Worm (Caenorhabditis elegans) whole organism, early embryonic: ENCODE results near the gene snfc-5.

Experiments used
- B0310.2 ChIP-seq: sonication (generic microtip); optimal IDR thresholded peaks from 2 replicates; lab custom pipeline; 2016; ENCODE audit warnings: mild to moderate bottlenecking, missing genetic modification characterization, missing compliant biosample characterization
- aly-1 ChIP-seq: sonication (generic microtip); optimal IDR thresholded peaks from 2 replicates; lab custom pipeline; 2016; ENCODE audit warnings: missing genetic modification characterization, missing compliant biosample characterization
- ceh-13 ChIP-seq: fragments of 200-800 bp; sonication (Bioruptor generic); optimal IDR thresholded peaks from 2 replicates; lab custom pipeline; 2018; ENCODE audit warnings: mild to moderate bottlenecking, missing genetic modification characterization, missing compliant biosample characterization
- ceh-36 ChIP-seq: sonication (generic microtip); optimal IDR thresholded peaks from 2 replicates; lab custom pipeline; 2016; ENCODE audit warnings: missing genetic modification characterization, inconsistent platforms, missing compliant biosample characterization
- ets-7 ChIP-seq: sonication (generic microtip); optimal IDR thresholded peaks from 2 replicates; lab custom pipeline; 2016; ENCODE audit warnings: missing genotype, missing genetic modification characterization, missing compliant biosample characterization
- flt-1 ChIP-seq: fragments of 200-800 bp; sonication (Bioruptor generic); IDR thresholded peaks from 2 replicates; pipeline ENCODE4 v1.3.6; 2022; ENCODE audit warnings: missing genetic modification characterization, missing compliant biosample characterization
- hmbx-1 ChIP-seq: sonication (generic microtip); optimal IDR thresholded peaks from 2 replicates; lab custom pipeline; 2016; ENCODE audit warnings: mild to moderate bottlenecking, missing genetic modification characterization, missing compliant biosample characterization
- hmg-4 ChIP-seq: fragments of 200-800 bp; sonication (Bioruptor generic); optimal IDR thresholded peaks from 2 replicates; lab custom pipeline; 2018; ENCODE audit warnings: mild to moderate bottlenecking, missing genetic modification characterization, missing compliant biosample characterization
- hnd-1 ChIP-seq: sonication (generic microtip); optimal IDR thresholded peaks from 2 replicates; lab custom pipeline; 2016; ENCODE audit warnings: missing genetic modification characterization, missing compliant biosample characterization
- pes-1 ChIP-seq: fragments of 200-800 bp; sonication (Bioruptor generic); IDR thresholded peaks from 2 replicates; pipeline ENCODE4 v1.3.6; 2022; ENCODE audit warnings: missing genetic modification reagents, missing genetic modification characterization, missing compliant biosample characterization
- scrt-1 ChIP-seq: fragments of 200-800 bp; sonication (Bioruptor generic); IDR thresholded peaks from 2 replicates; pipeline ENCODE4 v1.3.6; 2022; ENCODE audit warnings: missing genetic modification characterization, missing compliant biosample characterization
- tbx-11 ChIP-seq: fragments of 200-800 bp; sonication (Bioruptor generic); IDR thresholded peaks from 2 replicates; pipeline ENCODE4 v1.3.6; 2022; ENCODE audit warnings: missing genetic modification characterization, missing compliant biosample characterization
- tbx-37 ChIP-seq: fragments of 200-800 bp; sonication (Bioruptor generic); conservative IDR thresholded peaks from 2 replicates; pipeline ENCODE4 v1.3.6; 2022; ENCODE audit warnings: missing genetic modification reagents, missing genetic modification characterization, missing compliant biosample characterization
- tra-4 ChIP-seq: sonication (generic microtip); optimal IDR thresholded peaks from 2 replicates; lab custom pipeline; 2017; ENCODE audit warnings: missing genetic modification characterization, missing compliant biosample characterization

The snfc-5 gene

ce11 chrIII:4453301-4453700, 48.7 kb downstream of the snfc-5 start:
- TF ChIP-seq tbx-37 (GFP tag; lab: Robert Waterston, UW) (no peak), B0310.2 (tag; lab: Kevin White, UChicago) (no peak), pes-1 (GFP tag; lab: Robert Waterston, UW) (no peak), aly-1 (tag; lab: Kevin White, UChicago) (no peak), tbx-11 (GFP tag; lab: Robert Waterston, UW) (no peak), tra-4 (tag; lab: Kevin White, UChicago) (no peak), scrt-1 (no peak), hnd-1 (no peak), flt-1 (no peak), ets-7 (no peak), hmg-4 (GFP tag; lab: Kevin White, UChicago) (no peak), ceh-13 (GFP tag; lab: Kevin White, UChicago) (no peak), ceh-36 (tag; lab: Kevin White, UChicago) (no peak)

ce11 chrIII:4453768-4454167, 49.2 kb downstream of the snfc-5 start:
- TF ChIP-seq flt-1, result no peak
- no peak for TF ChIP-seq hnd-1
- no peak for TF ChIP-seq tbx-37 (GFP tag; lab: Robert Waterston, UW)
- TF ChIP-seq ets-7, result peak; percentile 30

ce11 chrIII:4454919-4455318, 50.3 kb downstream of the snfc-5 start:
- TF ChIP-seq hmg-4 (GFP tag; lab: Kevin White, UChicago), result no peak
- TF ChIP-seq tbx-11 (GFP tag; lab: Robert Waterston, UW), result no peak
- TF ChIP-seq aly-1 (tag; lab: Kevin White, UChicago), result peak; percentile 14
- no peak for TF ChIP-seq scrt-1
- no peak for TF ChIP-seq hmbx-1 (tag; lab: Kevin White, UChicago)
